Worm (Caenorhabditis elegans) whole organism, midembryonic: ENCODE results near the gene emg-1.

Source experiments
- T22C8.4 ChIP-seq: fragments of 200-800 bp; sonication (Bioruptor generic); IDR thresholded peaks from 2 replicates; pipeline ENCODE4 v1.3.6; 2022; ENCODE audit warnings: missing genetic modification characterization, missing compliant biosample characterization
- flt-1 ChIP-seq: fragments of 200-800 bp; sonication (Bioruptor generic); IDR thresholded peaks from 2 replicates; pipeline ENCODE4 v1.3.6; 2022; ENCODE audit warnings: missing genetic modification characterization, missing compliant biosample characterization
- med-1 ChIP-seq: sonication (generic microtip); optimal IDR thresholded peaks from 2 replicates; lab custom pipeline; 2017; ENCODE audit warnings: missing genetic modification characterization, mild to moderate bottlenecking, missing compliant biosample characterization, antibody characterized with exemption, missing genetic modification reagents; ENCODE audit not compliant: insufficient read depth
- tab-1 ChIP-seq: fragments of 200-800 bp; sonication (Bioruptor generic); IDR thresholded peaks from 2 replicates; pipeline ENCODE4 v1.3.6; 2022; ENCODE audit warnings: missing genetic modification characterization, missing compliant biosample characterization

ce11 chrIII:10646094-10646493 lies 3.2 kb upstream of the emg-1 start, which contains the start of gene orc-4:
- no peak for TF ChIP-seq med-1 (GFP tag; lab: Kevin White, UChicago)
- no peak for TF ChIP-seq T22C8.4
- no peak for TF ChIP-seq tab-1 (GFP tag; lab: Robert Waterston, UW)
- TF ChIP-seq flt-1, result no peak
